Fruit fly (Drosophila melanogaster): ENCODE data around the gene CG7573.

Gene CG7573

DNA sequence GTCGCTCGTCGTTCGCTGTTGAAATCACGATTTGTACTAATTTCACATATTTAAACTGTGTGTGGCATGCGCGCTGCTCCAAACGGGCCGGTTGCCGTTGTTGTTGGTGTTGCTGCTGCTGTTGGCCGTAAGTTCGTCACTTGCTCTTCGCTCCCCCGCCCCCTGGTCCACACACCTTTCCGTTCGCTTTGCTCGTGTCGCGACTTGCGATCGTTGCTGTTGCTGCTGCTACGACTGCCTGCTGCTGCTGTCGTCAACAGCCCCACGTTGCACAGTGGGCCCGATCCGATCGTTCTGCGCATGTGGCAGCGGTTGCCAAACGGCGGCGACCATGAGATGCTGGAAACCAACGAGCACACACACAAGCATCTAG is 15.8 kb upstream of the CG7573 start, which contains the start of gene Dyro:
Gene Dyro (minus strand): TSS at position 143 of the 373 bp plus-strand sequence.
- TF ChIP-seq Hr83 (GFP tag; optimal IDR thresholded peaks at IDR 0.05; ENCODE audit: poor library complexity, severe bottlenecking) (peak; percentile 34), Hr78 (GFP tag; optimal IDR thresholded peaks at IDR 0.05) (no peak), Dif (GFP tag; optimal IDR thresholded peaks at IDR 0.05; ENCODE audit: partially characterized antibody) (peak; percentile 35)

dm6 chr3L:11296150-11296800 is 15.3 kb upstream of the CG7573 start:
- peak; percentile 79 for TF ChIP-seq ey (GFP tag; optimal IDR thresholded peaks at IDR 0.05)
- peak; percentile 73 for TF ChIP-seq psq (GFP tag; optimal IDR thresholded peaks at IDR 0.05)
- TF ChIP-seq CG9705 (GFP tag; optimal IDR thresholded peaks at IDR 0.05), result no peak
- peak; percentile 30 for TF ChIP-seq brk (GFP tag; optimal IDR thresholded peaks at IDR 0.05)
- no peak for TF ChIP-seq Abd-B (GFP tag; optimal IDR thresholded peaks at IDR 0.05)
- TF ChIP-seq Dfd (GFP tag; optimal IDR thresholded peaks at IDR 0.05), result no peak
- no peak for TF ChIP-seq Hr83 (GFP tag; optimal IDR thresholded peaks at IDR 0.05; ENCODE audit: poor library complexity, severe bottlenecking)
- no peak for TF ChIP-seq Hr78 (GFP tag; optimal IDR thresholded peaks at IDR 0.05)
- TF ChIP-seq fru (GFP tag; optimal IDR thresholded peaks at IDR 0.05), result peak; percentile 65
- no peak for TF ChIP-seq woc (GFP tag; optimal IDR thresholded peaks at IDR 0.05)
- TF ChIP-seq lola (GFP tag; optimal IDR thresholded peaks at IDR 0.05), result no peak
- TF ChIP-seq GATAd (GFP tag; optimal IDR thresholded peaks at IDR 0.05), result no peak
- TF ChIP-seq sv (GFP tag; optimal IDR thresholded peaks at IDR 0.05), result peak; percentile 90
- peak; percentile 67 for TF ChIP-seq Dif (GFP tag; optimal IDR thresholded peaks at IDR 0.05; ENCODE audit: partially characterized antibody)
- no peak for TF ChIP-seq Mio (GFP tag; optimal IDR thresholded peaks at IDR 0.05)
- no peak for TF ChIP-seq N (GFP tag; optimal IDR thresholded peaks at IDR 0.05)
- peak; percentile 43 for TF ChIP-seq rgr (GFP tag; optimal IDR thresholded peaks at IDR 0.05)
- no peak for TF ChIP-seq Myc (optimal IDR thresholded peaks at IDR 0.05)
- TF ChIP-seq pan (optimal IDR thresholded peaks at IDR 0.05), result no peak
- TF ChIP-seq br (GFP tag; optimal IDR thresholded peaks at IDR 0.05), result peak; percentile 74
- TF ChIP-seq Hnf4 (GFP tag; optimal IDR thresholded peaks at IDR 0.05), result peak; percentile 26
- peak; percentile 56 to 61 for TF ChIP-seq dl (GFP tag; optimal IDR thresholded peaks at IDR 0.05; ENCODE audit: insufficient read depth in 1 of 2, partially characterized antibody in 2 of 2)
- peak; percentile 39 for TF ChIP-seq h (GFP tag; optimal IDR thresholded peaks at IDR 0.05)
- peak; percentile 15 for TF ChIP-seq Vsx2 (GFP tag; optimal IDR thresholded peaks at IDR 0.05; ENCODE audit: partially characterized antibody)
- TF ChIP-seq foxo (GFP tag; optimal IDR thresholded peaks at IDR 0.05), result peak in 1 of 2 experiments; percentile 82
- TF ChIP-seq CG32264 (GFP tag; optimal IDR thresholded peaks at IDR 0.05), result no peak
- no peak for TF ChIP-seq Jra (GFP tag; optimal IDR thresholded peaks at IDR 0.05)
- peak; percentile 73 for TF ChIP-seq OdsH (GFP tag; optimal IDR thresholded peaks at IDR 0.05)
- peak; percentile 81 for TF ChIP-seq Sp1 (GFP tag; optimal IDR thresholded peaks at IDR 0.05)
- peak; percentile 10 for TF ChIP-seq sage (GFP tag; optimal IDR thresholded peaks at IDR 0.05)
- no peak for TF ChIP-seq usp (GFP tag; optimal IDR thresholded peaks at IDR 0.05)
- TF ChIP-seq Rel (GFP tag; optimal IDR thresholded peaks at IDR 0.05), result no peak
- TF ChIP-seq Rel (tag; optimal IDR thresholded peaks at IDR 0.05), result no peak
- TF ChIP-seq dmrt93B (GFP tag; optimal IDR thresholded peaks at IDR 0.05), result peak; percentile 75
- TF ChIP-seq HLH106 (tag; optimal IDR thresholded peaks at IDR 0.05), result peak; percentile 74
- TF ChIP-seq dsf (GFP tag; optimal IDR thresholded peaks at IDR 0.05; ENCODE audit: borderline replicate concordance), result no peak
- TF ChIP-seq tai (GFP tag; optimal IDR thresholded peaks at IDR 0.05), result peak; percentile 18

- TF ChIP-seq Mio (GFP tag; optimal IDR thresholded peaks at IDR 0.05), result no peak
- peak; percentile 82 for TF ChIP-seq OdsH (GFP tag; optimal IDR thresholded peaks at IDR 0.05)
- peak; percentile 89 for TF ChIP-seq h (GFP tag; optimal IDR thresholded peaks at IDR 0.05)
- peak; percentile 81 for TF ChIP-seq ey (GFP tag; optimal IDR thresholded peaks at IDR 0.05)
- peak; percentile 26 for TF ChIP-seq CrebA (GFP tag; optimal IDR thresholded peaks at IDR 0.05; ENCODE audit: borderline replicate concordance)
- no peak for TF ChIP-seq dl (GFP tag; optimal IDR thresholded peaks at IDR 0.05; ENCODE audit: insufficient read depth in 1 of 2, partially characterized antibody in 2 of 2)
- TF ChIP-seq sage (GFP tag; optimal IDR thresholded peaks at IDR 0.05), result no peak
- peak; percentile 61 for TF ChIP-seq psq (GFP tag; optimal IDR thresholded peaks at IDR 0.05)
- peak; percentile 92 for TF ChIP-seq fru (GFP tag; optimal IDR thresholded peaks at IDR 0.05)
- TF ChIP-seq Rel (GFP tag; optimal IDR thresholded peaks at IDR 0.05), result no peak
- TF ChIP-seq Rel (tag; optimal IDR thresholded peaks at IDR 0.05), result peak; percentile 38
- TF ChIP-seq Abd-B (GFP tag; optimal IDR thresholded peaks at IDR 0.05), result no peak
- TF ChIP-seq Jra (GFP tag; optimal IDR thresholded peaks at IDR 0.05), result no peak
- TF ChIP-seq dsf (GFP tag; optimal IDR thresholded peaks at IDR 0.05; ENCODE audit: borderline replicate concordance), result no peak
- no peak for TF ChIP-seq pan (optimal IDR thresholded peaks at IDR 0.05)
- peak; percentile 62 for TF ChIP-seq Hnf4 (GFP tag; optimal IDR thresholded peaks at IDR 0.05)
- peak; percentile 73 for TF ChIP-seq CG32264 (GFP tag; optimal IDR thresholded peaks at IDR 0.05)
- TF ChIP-seq woc (GFP tag; optimal IDR thresholded peaks at IDR 0.05), result peak; percentile 92
- TF ChIP-seq GATAd (GFP tag; optimal IDR thresholded peaks at IDR 0.05), result no peak
- peak; percentile 11 to 79 for TF ChIP-seq foxo (GFP tag; optimal IDR thresholded peaks at IDR 0.05)
- peak; percentile 82 for TF ChIP-seq br (GFP tag; optimal IDR thresholded peaks at IDR 0.05)
- no peak for TF ChIP-seq Hr83 (GFP tag; optimal IDR thresholded peaks at IDR 0.05; ENCODE audit: poor library complexity, severe bottlenecking)
- TF ChIP-seq rgr (GFP tag; optimal IDR thresholded peaks at IDR 0.05), result peak; percentile 72
- TF ChIP-seq jim (GFP tag; optimal IDR thresholded peaks at IDR 0.05), result no peak
- peak; percentile 75 for TF ChIP-seq tai (GFP tag; optimal IDR thresholded peaks at IDR 0.05)
- TF ChIP-seq usp (GFP tag; optimal IDR thresholded peaks at IDR 0.05), result no peak
- TF ChIP-seq Hr78 (GFP tag; optimal IDR thresholded peaks at IDR 0.05), result no peak
- peak; percentile 85 for TF ChIP-seq dmrt93B (GFP tag; optimal IDR thresholded peaks at IDR 0.05)
- peak; percentile 70 for TF ChIP-seq brk (GFP tag; optimal IDR thresholded peaks at IDR 0.05)
- TF ChIP-seq Myc (optimal IDR thresholded peaks at IDR 0.05), result no peak
- no peak for TF ChIP-seq N (GFP tag; optimal IDR thresholded peaks at IDR 0.05)
- no peak for TF ChIP-seq Dif (GFP tag; optimal IDR thresholded peaks at IDR 0.05; ENCODE audit: partially characterized antibody)
- peak; percentile 78 for TF ChIP-seq Sp1 (GFP tag; optimal IDR thresholded peaks at IDR 0.05)
- no peak for TF ChIP-seq sv (GFP tag; optimal IDR thresholded peaks at IDR 0.05)
- peak; percentile 94 for TF ChIP-seq HLH106 (tag; optimal IDR thresholded peaks at IDR 0.05)
- no peak for TF ChIP-seq Vsx2 (GFP tag; optimal IDR thresholded peaks at IDR 0.05; ENCODE audit: partially characterized antibody)
- peak; percentile 75 for TF ChIP-seq CG9705 (GFP tag; optimal IDR thresholded peaks at IDR 0.05)
- no peak for TF ChIP-seq lola (GFP tag; optimal IDR thresholded peaks at IDR 0.05)
Measured at dm6 chr3L:11296801-11297177, 14.8 kb upstream of the CG7573 start.
